Worm (Caenorhabditis elegans) whole organism, L3 larva: Measurements from ENCODE around the gene K01A6.6.
A peak's percentile ranks its signal among the peaks of the same experiment; 100 is the strongest.

Experiments used
- ZK546.5 ChIP-seq: sonication (generic microtip); optimal IDR thresholded peaks from 2 replicates; lab custom pipeline; 2017; ENCODE audit warnings: missing biosample characterization, missing genetic modification characterization
- aly-2 ChIP-seq: fragments of 150-350 bp; optimal IDR thresholded peaks from 2 replicates; lab custom pipeline; 2014; ENCODE audit warnings: missing biosample characterization, missing genetic modification characterization
- ama-1 ChIP-seq: fragments of 150-350 bp; optimal IDR thresholded peaks from 2 replicates; lab custom pipeline; 2018
- ceh-16 ChIP-seq: sonication (generic microtip); optimal IDR thresholded peaks from 2 replicates; lab custom pipeline; 2017; ENCODE audit warnings: missing biosample characterization, missing genetic modification characterization
- daf-12 ChIP-seq: fragments of 150-350 bp; optimal IDR thresholded peaks from 2 replicates; lab custom pipeline; 2014; ENCODE audit warnings: missing biosample characterization, missing genetic modification reagents, missing genetic modification characterization
- egl-27 ChIP-seq: sonication (generic microtip); optimal IDR thresholded peaks from 4 replicates; lab custom pipeline; 2017; ENCODE audit warnings: missing biosample characterization, missing genetic modification reagents, missing genetic modification characterization
- egl-5 ChIP-seq: fragments of 150-350 bp; optimal IDR thresholded peaks from 2 replicates; lab custom pipeline; 2017; ENCODE audit warnings: missing biosample characterization, missing genetic modification reagents, missing genetic modification characterization, inconsistent platforms
- elt-1 ChIP-seq: fragments of 150-350 bp; optimal IDR thresholded peaks from 2 replicates; lab custom pipeline; 2014; ENCODE audit warnings: missing biosample characterization, missing genetic modification characterization
- elt-3 ChIP-seq, 3 experiments: fragments of 150-350 bp in 1 of 3; sonication (generic microtip) in 2 of 3; optimal IDR thresholded peaks; 2 replicates in 2 of 3; 4 replicates in 1 of 3; lab custom pipeline; 2014 to 2017; ENCODE audit warnings: missing biosample characterization in 3 of 3, missing genetic modification characterization in 3 of 3
- eor-1 ChIP-seq, 2 experiments: fragments of 150-350 bp; optimal IDR thresholded peaks; 2 replicates each; lab custom pipeline; 2014 to 2018; ENCODE audit warnings: missing biosample characterization in 2 of 2, missing genetic modification characterization in 2 of 2
- fkh-2 ChIP-seq: fragments of 150-350 bp; optimal IDR thresholded peaks from 2 replicates; lab custom pipeline; 2014; ENCODE audit warnings: missing biosample characterization, missing genetic modification reagents, missing genetic modification characterization
- fos-1 ChIP-seq: fragments of 150-350 bp; optimal IDR thresholded peaks from 2 replicates; lab custom pipeline; 2014; ENCODE audit warnings: missing biosample characterization, missing genetic modification characterization
- hmg-11 ChIP-seq: sonication (generic microtip); optimal IDR thresholded peaks from 2 replicates; lab custom pipeline; 2016; ENCODE audit warnings: missing genetic modification characterization, missing compliant biosample characterization
- jun-1 ChIP-seq: fragments of 150-350 bp; optimal IDR thresholded peaks from 2 replicates; lab custom pipeline; 2014; ENCODE audit warnings: missing biosample characterization, missing genetic modification reagents, missing genetic modification characterization
- lin-39 ChIP-seq: fragments of 150-350 bp; optimal IDR thresholded peaks from 2 replicates; lab custom pipeline; 2018; ENCODE audit warnings: missing biosample characterization, missing genetic modification reagents, missing genetic modification characterization
- mdl-1 ChIP-seq: fragments of 150-350 bp; optimal IDR thresholded peaks from 2 replicates; lab custom pipeline; 2014; ENCODE audit warnings: missing biosample characterization, missing genetic modification characterization
- nhr-11 ChIP-seq: fragments of 150-350 bp; optimal IDR thresholded peaks from 2 replicates; lab custom pipeline; 2014; ENCODE audit warnings: missing biosample characterization, missing genetic modification characterization
- nhr-23 ChIP-seq: fragments of 150-350 bp; optimal IDR thresholded peaks from 2 replicates; lab custom pipeline; 2014; ENCODE audit warnings: missing biosample characterization, missing genetic modification reagents, missing genetic modification characterization
- nhr-25 ChIP-seq: sonication (generic microtip); optimal IDR thresholded peaks from 2 replicates; lab custom pipeline; 2017; ENCODE audit warnings: missing biosample characterization, missing genetic modification characterization
- nhr-43 ChIP-seq: sonication (generic microtip); optimal IDR thresholded peaks from 2 replicates; lab custom pipeline; 2016; ENCODE audit warnings: mild to moderate bottlenecking, missing genetic modification characterization, missing compliant biosample characterization; ENCODE audit not compliant: poor library complexity, severe bottlenecking
- nhr-67 ChIP-seq: fragments of 150-350 bp; optimal IDR thresholded peaks from 2 replicates; lab custom pipeline; 2014; ENCODE audit warnings: missing biosample characterization, missing genetic modification characterization
- pha-4 ChIP-seq: fragments of 150-350 bp; optimal IDR thresholded peaks from 2 replicates; lab custom pipeline; 2014; ENCODE audit warnings: missing biosample characterization, missing genetic modification reagents, missing genetic modification characterization
- skn-1 ChIP-seq: fragments of 150-350 bp; optimal IDR thresholded peaks from 2 replicates; lab custom pipeline; 2014; ENCODE audit warnings: missing biosample characterization, missing genetic modification characterization
- snpc-4 ChIP-seq: fragments of 150-350 bp; optimal IDR thresholded peaks from 2 replicates; lab custom pipeline; 2014; ENCODE audit warnings: missing biosample characterization, missing genetic modification characterization
- tbx-2 ChIP-seq: sonication (generic microtip); optimal IDR thresholded peaks from 2 replicates; lab custom pipeline; 2016; ENCODE audit warnings: mild to moderate bottlenecking, missing genetic modification characterization, missing compliant biosample characterization
- unc-39 ChIP-seq: sonication (generic microtip); optimal IDR thresholded peaks from 4 replicates; lab custom pipeline; 2017; ENCODE audit warnings: missing biosample characterization, missing genetic modification characterization
- zag-1 ChIP-seq: fragments of 150-350 bp; optimal IDR thresholded peaks from 2 replicates; lab custom pipeline; 2014; ENCODE audit warnings: missing biosample characterization, missing genetic modification characterization

Gene K01A6.6

DNA sequence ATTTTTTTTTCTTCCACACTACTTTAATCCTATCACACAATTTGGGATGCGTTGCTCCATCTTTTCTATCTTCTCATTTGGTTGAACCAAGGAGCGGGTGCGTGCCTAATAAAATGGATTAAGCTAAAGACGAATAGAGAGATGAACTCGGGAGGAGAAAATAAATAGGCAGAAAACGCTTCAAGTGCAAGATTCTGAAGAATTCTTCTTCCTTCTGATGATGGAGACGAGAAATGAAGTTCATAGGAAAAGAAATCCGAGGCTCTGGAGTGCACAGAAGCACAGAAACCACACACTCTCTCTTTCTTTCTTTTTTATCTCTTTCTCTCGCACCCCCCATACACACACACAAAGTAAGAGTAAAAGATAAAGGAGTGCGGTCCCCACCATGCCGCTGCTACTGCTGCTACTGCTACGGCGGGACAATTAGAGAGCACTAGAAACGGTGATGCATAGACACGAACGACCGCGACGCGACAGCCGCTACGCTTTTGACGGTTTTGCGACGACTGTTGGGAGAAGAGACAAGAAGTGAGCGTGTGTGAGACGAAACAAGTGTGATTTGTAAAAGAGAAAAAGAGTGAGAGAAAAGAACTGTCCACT lies 43.0 kb upstream of the K01A6.6 start (continued):
- TF ChIP-seq snpc-4 (tag; lab: Kevin White, UChicago) (peak; percentile 60), pha-4 (peak; percentile 92), jun-1 (tag; lab: Kevin White, UChicago) (peak; percentile 78), elt-1 (tag; lab: Kevin White, UChicago) (peak; percentile 22), ceh-16 (tag; lab: Kevin White, UChicago) (no peak), zag-1 (no peak)

DNA sequence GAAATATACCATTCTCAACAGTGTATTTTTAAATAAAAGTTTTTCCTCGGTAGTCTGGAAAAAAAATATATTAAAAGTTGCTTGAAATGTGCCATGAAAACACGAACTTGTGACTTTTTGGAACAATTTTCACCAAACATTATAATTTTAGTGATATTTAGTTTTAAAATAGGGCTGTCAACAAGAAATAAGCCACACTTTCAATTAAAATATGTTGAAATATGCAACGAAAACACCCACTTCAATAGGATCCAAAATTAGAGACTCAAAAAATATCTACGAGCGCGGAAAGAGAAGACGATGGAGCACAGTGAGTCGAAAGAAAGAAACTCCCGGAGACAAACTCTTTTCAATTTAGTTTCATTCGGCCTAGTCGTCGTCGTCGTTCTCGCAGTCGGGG lies 41.6 kb upstream of the K01A6.6 start, which contains the start of gene ZK792.12:
TSS of gene ZK792.12 (plus strand) at position 301 of the 400 bp plus-strand sequence.
- no peak for TF ChIP-seq ZK546.5

DNA sequence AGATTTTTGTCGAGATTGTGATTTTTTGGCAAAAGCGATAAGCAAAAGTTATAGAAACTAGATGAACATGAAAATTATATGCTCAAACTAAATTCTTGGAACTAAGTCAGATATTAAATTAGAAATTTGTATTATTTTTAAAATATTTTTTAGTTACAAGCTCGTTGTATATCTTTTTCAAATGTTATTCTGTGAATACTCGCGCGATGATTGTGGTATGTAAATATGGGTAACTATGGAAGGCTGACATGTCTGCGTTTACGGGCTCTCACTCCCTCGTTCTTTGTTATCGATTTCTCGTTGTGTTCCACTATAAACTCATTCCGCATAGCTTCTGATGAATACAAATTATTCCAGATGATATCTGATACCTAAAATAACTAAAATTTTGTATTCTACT lies 41.0 kb upstream of the K01A6.6 start, which contains the start of gene ZK792.7:
TSS of gene ZK792.7 (plus strand) at position 301 of the 400 bp plus-strand sequence.
- no peak for TF ChIP-seq lin-39 (tag; lab: Kevin White, UChicago)
- TF ChIP-seq aly-2, result no peak

DNA sequence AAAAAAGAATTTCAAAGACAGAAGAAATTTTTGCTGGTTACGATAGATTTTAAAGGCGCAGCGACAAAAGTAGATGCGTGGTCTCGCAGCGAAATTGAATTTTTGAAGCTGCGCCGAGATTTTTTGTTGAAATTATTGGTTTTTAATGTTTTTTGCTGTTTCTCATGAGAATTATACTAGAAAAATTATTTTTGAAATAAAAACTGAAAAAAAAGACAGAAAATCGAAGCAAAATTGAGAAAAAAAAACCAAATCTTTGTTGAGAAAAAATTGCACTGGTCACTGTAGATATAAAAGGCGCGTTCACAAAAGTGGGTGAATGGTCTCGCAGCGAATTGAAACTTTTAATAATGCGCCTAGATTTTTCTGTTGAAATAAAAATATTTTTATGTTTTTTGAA lies 39.5 kb upstream of the K01A6.6 start:
- TF ChIP-seq nhr-25 (tag; lab: Kevin White, UChicago), result no peak
- TF ChIP-seq aly-2, result no peak
- peak; percentile 6 for TF ChIP-seq nhr-23 (tag; lab: Kevin White, UChicago)

DNA sequence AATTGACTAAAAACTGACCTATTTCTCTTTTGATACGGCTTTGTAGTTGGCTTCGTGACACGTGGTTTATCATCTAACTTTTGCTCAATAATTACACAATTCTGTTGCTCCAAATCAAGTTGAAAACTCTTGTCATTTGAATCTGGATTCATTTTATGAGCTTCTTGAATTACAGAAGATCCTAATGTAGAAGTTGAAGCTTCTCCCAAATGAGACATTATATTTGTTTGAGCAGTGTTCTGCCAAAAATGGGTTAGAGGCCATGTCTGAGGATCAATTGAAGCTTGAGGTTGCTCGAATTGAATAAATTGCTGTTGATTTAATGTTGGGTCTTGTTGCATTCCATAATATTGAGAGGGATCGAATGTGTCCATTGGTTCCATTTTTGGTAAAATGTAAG lies 37.6 kb upstream of the K01A6.6 start:
- TF ChIP-seq ama-1 (lab: Kevin White, UChicago), result no peak
- no peak for TF ChIP-seq nhr-23 (tag; lab: Kevin White, UChicago)

DNA sequence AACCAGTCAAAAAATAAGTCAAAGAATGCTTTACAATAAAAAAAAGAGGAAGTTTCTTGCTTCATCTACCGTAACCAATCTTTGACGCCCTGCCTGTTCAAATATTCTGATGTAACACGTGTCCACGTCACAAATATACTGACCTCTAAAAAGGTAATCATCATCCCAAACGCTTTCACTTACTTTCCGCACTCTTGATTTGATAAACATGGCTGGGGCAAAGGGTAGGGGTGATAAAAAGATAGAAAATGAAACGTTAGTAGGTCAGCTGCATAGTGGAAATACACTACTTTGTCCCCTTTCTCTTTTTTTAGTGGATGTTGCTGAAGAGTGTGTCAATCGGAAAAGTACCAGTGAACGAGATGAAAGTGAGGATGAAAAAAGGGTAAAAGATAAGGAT lies 35.0 kb upstream of the K01A6.6 start:
- TF ChIP-seq egl-5 (no peak), snpc-4 (tag; lab: Kevin White, UChicago) (no peak), aly-2 (no peak), nhr-43 (peak; percentile 50), elt-3 (tag; optimal IDR thresholded peaks at IDR 0.05; lab: Kevin White, UChicago) (peak in 1 of 3 experiments; percentile 75), nhr-23 (tag; lab: Kevin White, UChicago) (peak; percentile 89), nhr-25 (tag; lab: Kevin White, UChicago) (peak; percentile 77), egl-27 (tag; lab: Kevin White, UChicago) (no peak), ZK546.5 (no peak)

DNA sequence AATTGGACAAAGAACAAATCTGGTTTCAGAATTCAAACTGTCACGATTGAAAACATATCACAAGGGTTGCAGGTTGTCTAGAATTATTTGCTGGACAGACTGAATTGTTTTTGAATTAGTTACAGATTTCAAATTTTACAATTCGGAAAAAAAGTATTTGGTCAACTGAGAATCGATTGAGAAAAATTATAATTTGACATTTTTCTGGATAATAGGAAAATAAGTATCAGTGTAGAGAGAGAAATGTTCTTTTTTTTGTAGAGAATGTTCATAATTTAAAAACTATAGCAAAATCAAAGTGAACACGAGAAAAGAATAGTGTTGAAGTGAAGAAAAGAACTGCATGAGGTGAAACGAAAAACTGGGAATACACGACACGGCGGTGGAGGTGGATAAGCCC lies 34.4 kb upstream of the K01A6.6 start, which contains the start of gene dpy-20:
TSS of gene dpy-20 (minus strand) at position 101 of the 400 bp plus-strand sequence.
- TF ChIP-seq nhr-67 (no peak), nhr-25 (tag; lab: Kevin White, UChicago) (peak; percentile 24)

DNA sequence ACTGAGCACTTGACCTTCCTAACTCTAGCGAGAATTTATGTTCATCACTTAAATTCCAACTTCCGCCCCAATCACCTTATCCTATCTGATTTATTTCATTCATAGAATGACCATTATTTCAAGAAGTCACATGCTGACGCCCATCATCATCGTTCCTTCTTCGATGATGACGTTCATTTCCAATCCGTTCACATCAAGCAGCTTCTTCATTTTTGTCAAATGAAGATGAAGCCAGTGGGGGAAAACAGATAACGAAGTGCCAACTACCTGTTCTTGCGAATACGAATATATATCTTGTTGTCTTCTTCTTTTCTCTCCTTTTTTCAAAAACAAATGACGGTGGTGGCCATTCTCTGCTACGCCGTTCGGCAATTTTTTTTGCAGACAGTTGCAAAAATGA lies 33.2 kb upstream of the K01A6.6 start:
- no peak for TF ChIP-seq lin-39 (tag; lab: Kevin White, UChicago)
- TF ChIP-seq nhr-23 (tag; lab: Kevin White, UChicago), result peak; percentile 29
- TF ChIP-seq nhr-25 (tag; lab: Kevin White, UChicago), result peak; percentile 79
- TF ChIP-seq, all 47 proteins: peak for 2

DNA sequence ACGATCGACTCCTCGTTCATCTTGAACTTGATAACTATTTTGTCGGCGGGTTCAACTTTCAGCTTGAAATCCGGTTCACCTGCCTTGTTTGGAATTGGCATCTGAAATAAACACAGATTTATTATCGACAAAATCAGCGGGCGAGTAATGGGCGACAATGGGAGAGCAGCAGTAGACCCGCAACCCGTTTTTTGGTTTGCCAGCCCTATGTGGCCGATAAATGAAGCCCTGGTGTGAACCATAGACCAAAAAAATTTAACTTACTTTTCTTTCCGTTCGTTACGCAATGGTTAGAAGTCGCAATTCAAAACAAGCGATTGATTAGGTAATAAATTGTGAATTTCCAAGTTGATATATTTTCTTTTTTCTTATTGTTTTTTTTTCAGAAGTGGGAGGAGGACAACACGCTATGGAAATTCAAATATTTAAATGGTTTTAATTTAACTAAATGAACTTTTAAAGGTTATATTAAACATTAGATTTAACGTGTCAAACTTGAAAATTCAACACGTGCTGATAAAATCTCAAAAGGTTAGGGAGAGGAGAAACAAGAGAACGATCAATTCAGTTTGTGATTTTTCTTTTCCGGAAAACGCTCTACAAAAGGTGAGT lies 31.3 kb upstream of the K01A6.6 start, which contains the start of the genes T22B3.3 and alg-3:
TSS of gene T22B3.3 (minus strand) at position 101 of the 612 bp plus-strand sequence.
TSS of gene alg-3 (plus strand) at position 562 of the 612 bp plus-strand sequence.
- TF ChIP-seq elt-3 (tag; optimal IDR thresholded peaks at IDR 0.05; lab: Kevin White, UChicago), result no peak
- TF ChIP-seq ceh-16 (tag; lab: Kevin White, UChicago), result no peak
- no peak for TF ChIP-seq eor-1 (tag; optimal IDR thresholded peaks at IDR 0.05; lab: Kevin White, UChicago)
- no peak for TF ChIP-seq ZK546.5
- TF ChIP-seq lin-39 (tag; lab: Kevin White, UChicago), result no peak
- no peak for TF ChIP-seq mdl-1 (tag; lab: Kevin White, UChicago)
- TF ChIP-seq tbx-2 (tag; lab: Kevin White, UChicago), result no peak
- no peak for TF ChIP-seq skn-1 (tag; lab: Kevin White, UChicago)
- no peak for TF ChIP-seq snpc-4 (tag; lab: Kevin White, UChicago)
- no peak for TF ChIP-seq unc-39 (tag; lab: Kevin White, UChicago)
- TF ChIP-seq hmg-11 (tag; lab: Kevin White, UChicago), result no peak
- no peak for TF ChIP-seq egl-27 (tag; lab: Kevin White, UChicago)
- no peak for TF ChIP-seq fkh-2
- TF ChIP-seq fos-1 (tag; lab: Kevin White, UChicago), result no peak
- TF ChIP-seq ama-1 (lab: Kevin White, UChicago), result no peak
- no peak for TF ChIP-seq nhr-11
- TF ChIP-seq daf-12, result no peak
- no peak for TF ChIP-seq elt-1 (tag; lab: Kevin White, UChicago)
